Fruit fly (Drosophila melanogaster) whole organism, embryonic: ENCODE data around the gene CG3841.

ENCODE experiments used
- Bgb ChIP-seq: fragments of 200-800 bp; sonication (Bioruptor generic); IDR thresholded peaks from 2 replicates; pipeline ENCODE4 v1.3.6; 2022; ENCODE audit warnings: missing biosample characterization, missing genetic modification characterization; ENCODE audit not compliant: partially characterized antibody
- CG1024 ChIP-seq: fragments of 200-800 bp; sonication (Bioruptor generic); IDR thresholded peaks from 2 replicates; pipeline ENCODE4 v1.3.6; 2022; ENCODE audit warnings: missing biosample characterization, missing genetic modification characterization
- CG11398 ChIP-seq: fragments of 200-800 bp; sonication (Bioruptor generic); optimal IDR thresholded peaks from 2 replicates; lab custom pipeline; 2016; ENCODE audit warnings: missing biosample characterization, missing genetic modification characterization
- CG12299 ChIP-seq: fragments of 200-800 bp; sonication (Bioruptor generic); optimal IDR thresholded peaks from 2 replicates; lab custom pipeline; 2018; ENCODE audit warnings: missing biosample characterization, mild to moderate bottlenecking, missing genetic modification characterization
- CG13287 ChIP-seq: fragments of 200-800 bp; sonication (Bioruptor generic); IDR thresholded peaks from 2 replicates; pipeline ENCODE4 v1.3.6; 2022; ENCODE audit warnings: missing biosample characterization, missing genetic modification characterization; ENCODE audit not compliant: partially characterized antibody
- CG13624 ChIP-seq: fragments of 200-800 bp; sonication (Bioruptor generic); optimal IDR thresholded peaks from 2 replicates; lab custom pipeline; 2016; ENCODE audit warnings: missing biosample characterization, missing genetic modification characterization
- CG15073 ChIP-seq: fragments of 200-800 bp; sonication (Bioruptor generic); optimal IDR thresholded peaks from 2 replicates; lab custom pipeline; 2016; ENCODE audit warnings: missing biosample characterization, missing genetic modification characterization
- CG18599 ChIP-seq: fragments of 200-800 bp; sonication (Bioruptor generic); optimal IDR thresholded peaks from 3 replicates; lab custom pipeline; 2017; ENCODE audit warnings: missing biosample characterization, missing genetic modification characterization, mild to moderate bottlenecking, moderate library complexity, missing genetic modification reagents
- CG2678 ChIP-seq: fragments of 200-800 bp; sonication (Bioruptor generic); optimal IDR thresholded peaks from 3 replicates; lab custom pipeline; 2019; ENCODE audit warnings: missing biosample characterization, mild to moderate bottlenecking, missing genetic modification characterization, moderate library complexity
- CG30431 ChIP-seq: fragments of 200-800 bp; sonication (Bioruptor generic); optimal IDR thresholded peaks from 2 replicates; lab custom pipeline; 2017; ENCODE audit warnings: missing biosample characterization, missing genetic modification characterization
- CG31365 ChIP-seq: fragments of 200-800 bp; sonication (Bioruptor generic); optimal IDR thresholded peaks from 2 replicates; lab custom pipeline; 2018; ENCODE audit warnings: missing biosample characterization, mild to moderate bottlenecking, missing genetic modification characterization
- CG34224 ChIP-seq: fragments of 200-800 bp; sonication (Bioruptor generic); IDR thresholded peaks from 3 replicates; pipeline ENCODE4 v1.3.6; 2022; ENCODE audit warnings: missing biosample characterization, missing genetic modification characterization; ENCODE audit not compliant: partially characterized antibody
- CG3838 ChIP-seq: fragments of 200-800 bp; sonication (Bioruptor generic); optimal IDR thresholded peaks from 3 replicates; lab custom pipeline; 2016; ENCODE audit warnings: missing biosample characterization, missing genetic modification characterization
- CG4282 ChIP-seq: fragments of 200-800 bp; sonication (Bioruptor generic); optimal IDR thresholded peaks from 2 replicates; lab custom pipeline; 2016; ENCODE audit warnings: missing biosample characterization, missing genetic modification characterization
- CG5245 ChIP-seq: fragments of 200-800 bp; sonication (Bioruptor generic); optimal IDR thresholded peaks from 3 replicates; lab custom pipeline; 2016; ENCODE audit warnings: missing biosample characterization, missing genetic modification characterization
- CG5953 ChIP-seq: fragments of 200-800 bp; sonication (Bioruptor generic); IDR thresholded peaks from 2 replicates; pipeline ENCODE4 v1.3.6; 2022; ENCODE audit warnings: missing biosample characterization, missing genetic modification characterization
- CrebB ChIP-seq: fragments of 200-800 bp; sonication (Bioruptor generic); optimal IDR thresholded peaks from 3 replicates; lab custom pipeline; 2018; ENCODE audit warnings: missing biosample characterization, mild to moderate bottlenecking, missing genetic modification characterization
- D19B ChIP-seq: fragments of 200-800 bp; sonication (Bioruptor generic); optimal IDR thresholded peaks from 2 replicates; lab custom pipeline; 2017; ENCODE audit warnings: missing biosample characterization, mild to moderate bottlenecking, missing genetic modification characterization
- Deaf1 ChIP-seq: fragments of 200-800 bp; optimal IDR thresholded peaks from 3 replicates; lab custom pipeline; 2019; ENCODE audit warnings: missing biosample characterization, mild to moderate bottlenecking, missing genetic modification characterization, moderate library complexity
- ERR ChIP-seq: fragments of 200-800 bp; sonication (Bioruptor generic); optimal IDR thresholded peaks from 2 replicates; lab custom pipeline; 2016; ENCODE audit warnings: missing biosample characterization, missing genetic modification characterization
- H15 ChIP-seq: fragments of 200-800 bp; sonication (Bioruptor generic); IDR thresholded peaks from 3 replicates; pipeline ENCODE4 v1.3.6; 2022; ENCODE audit warnings: missing biosample characterization, missing genetic modification characterization
- HLH4C ChIP-seq: fragments of 200-800 bp; sonication (Bioruptor generic); IDR thresholded peaks from 3 replicates; pipeline ENCODE4 v1.3.6; 2022; ENCODE audit warnings: missing biosample characterization, missing genetic modification characterization; ENCODE audit not compliant: partially characterized antibody
- HLH54F ChIP-seq: fragments of 200-800 bp; sonication (Bioruptor generic); optimal IDR thresholded peaks from 3 replicates; lab custom pipeline; 2016; ENCODE audit warnings: missing biosample characterization, missing genetic modification characterization
- Nf-YA ChIP-seq: fragments of 200-800 bp; sonication (Bioruptor generic); IDR thresholded peaks from 2 replicates; pipeline ENCODE4 v1.3.6; 2022; ENCODE audit warnings: missing biosample characterization, missing genetic modification characterization
- Opbp ChIP-seq: fragments of 200-800 bp; sonication (Bioruptor generic); IDR thresholded peaks from 3 replicates; pipeline ENCODE4 v1.3.6; 2022; ENCODE audit warnings: missing biosample characterization, missing genetic modification characterization; ENCODE audit not compliant: partially characterized antibody
- Sin3A ChIP-seq: fragments of >200 bp; optimal IDR thresholded peaks from 2 replicates; lab custom pipeline; 2018
- Ssrp ChIP-seq: fragments of 200-800 bp; sonication (Bioruptor generic); optimal IDR thresholded peaks from 2 replicates; lab custom pipeline; 2018; ENCODE audit warnings: missing biosample characterization, mild to moderate bottlenecking, missing genetic modification characterization, moderate library complexity
- TFAM ChIP-seq: fragments of 200-800 bp; sonication (Bioruptor generic); optimal IDR thresholded peaks from 2 replicates; lab custom pipeline; 2017; ENCODE audit warnings: missing biosample characterization, missing genetic modification characterization, inconsistent platforms
- Xbp1 ChIP-seq: fragments of 200-800 bp; sonication (Bioruptor generic); optimal IDR thresholded peaks from 3 replicates; lab custom pipeline; 2016; ENCODE audit warnings: missing biosample characterization, mild to moderate bottlenecking, missing genetic modification characterization
- ato ChIP-seq: fragments of 200-800 bp; sonication (Bioruptor generic); IDR thresholded peaks from 2 replicates; pipeline ENCODE4 v1.3.6; 2022; ENCODE audit warnings: missing biosample characterization, missing genetic modification characterization; ENCODE audit not compliant: partially characterized antibody
- bab2 ChIP-seq: fragments of 200-800 bp; sonication (Bioruptor generic); optimal IDR thresholded peaks from 2 replicates; lab custom pipeline; 2016; ENCODE audit warnings: missing biosample characterization, missing genetic modification characterization
- cas ChIP-seq: fragments of 200-800 bp; sonication (Bioruptor generic); IDR thresholded peaks from 2 replicates; pipeline ENCODE4 v1.3.6; 2022; ENCODE audit warnings: missing biosample characterization, missing genetic modification characterization
- ci ChIP-seq: fragments of 200-800 bp; sonication (Bioruptor generic); IDR thresholded peaks from 3 replicates; pipeline ENCODE4 v1.3.6; 2022; ENCODE audit warnings: missing biosample characterization, missing genetic modification characterization
- disco-r ChIP-seq: fragments of 200-800 bp; sonication (Bioruptor generic); optimal IDR thresholded peaks from 2 replicates; lab custom pipeline; 2016; ENCODE audit warnings: missing biosample characterization, missing genetic modification characterization
- ems ChIP-seq: fragments of 200-800 bp; sonication (Bioruptor generic); optimal IDR thresholded peaks from 3 replicates; lab custom pipeline; 2016; ENCODE audit warnings: missing biosample characterization, missing genetic modification characterization
- fd3F ChIP-seq: fragments of 200-800 bp; sonication (Bioruptor generic); optimal IDR thresholded peaks from 2 replicates; lab custom pipeline; 2018; ENCODE audit warnings: missing biosample characterization, mild to moderate bottlenecking, missing genetic modification characterization, moderate library complexity
- gfzf ChIP-seq: fragments of 200-800 bp; sonication (Bioruptor generic); optimal IDR thresholded peaks from 2 replicates; lab custom pipeline; 2016; ENCODE audit warnings: missing biosample characterization, mild to moderate bottlenecking, missing genetic modification characterization, moderate library complexity
- gsb-n ChIP-seq: fragments of 200-800 bp; sonication (Bioruptor generic); optimal IDR thresholded peaks from 3 replicates; lab custom pipeline; 2018; ENCODE audit warnings: missing biosample characterization, mild to moderate bottlenecking, missing genetic modification characterization
- hbn ChIP-seq: fragments of 200-800 bp; sonication (Bioruptor generic); IDR thresholded peaks from 2 replicates; pipeline ENCODE4 v1.3.6; 2022; ENCODE audit warnings: missing biosample characterization, missing genetic modification characterization; ENCODE audit not compliant: partially characterized antibody
- maf-S ChIP-seq: fragments of 200-800 bp; sonication (Bioruptor generic); optimal IDR thresholded peaks from 2 replicates; lab custom pipeline; 2016; ENCODE audit warnings: missing biosample characterization, missing genetic modification characterization
- nmo ChIP-seq: fragments of 200-800 bp; sonication (Bioruptor generic); optimal IDR thresholded peaks from 2 replicates; lab custom pipeline; 2018; ENCODE audit warnings: missing biosample characterization, mild to moderate bottlenecking, missing genetic modification characterization, moderate library complexity
- repo ChIP-seq: fragments of 200-800 bp; sonication (Bioruptor generic); optimal IDR thresholded peaks from 2 replicates; lab custom pipeline; 2016; ENCODE audit warnings: missing biosample characterization, missing genetic modification characterization
- sc ChIP-seq, 3 experiments: fragments of >200 bp in 2 of 3; fragments of 200-800 bp in 1 of 3; sonication (Bioruptor generic) in 1 of 3; optimal IDR thresholded peaks; 2 replicates in 2 of 3; 3 replicates in 1 of 3; lab custom pipeline; 2017; ENCODE audit warnings: mild to moderate bottlenecking in 1 of 3, missing biosample characterization in 1 of 3, missing genetic modification characterization in 1 of 3, missing genetic modification reagents in 1 of 3
- sqz ChIP-seq: fragments of 200-800 bp; sonication (Bioruptor generic); optimal IDR thresholded peaks from 3 replicates; lab custom pipeline; 2018; ENCODE audit warnings: missing biosample characterization, mild to moderate bottlenecking, missing genetic modification characterization
- tup ChIP-seq: fragments of 200-800 bp; sonication (Bioruptor generic); optimal IDR thresholded peaks from 2 replicates; lab custom pipeline; 2016; ENCODE audit warnings: missing biosample characterization, mild to moderate bottlenecking, missing genetic modification characterization, moderate library complexity
- unc-4 ChIP-seq: fragments of 200-800 bp; sonication (Bioruptor generic); IDR thresholded peaks from 2 replicates; pipeline ENCODE4 v1.3.6; 2022; ENCODE audit warnings: missing biosample characterization, missing genetic modification characterization; ENCODE audit not compliant: partially characterized antibody
- vvl ChIP-seq: fragments of 200-800 bp; sonication (Bioruptor generic); IDR thresholded peaks from 2 replicates; pipeline ENCODE4 v1.3.6; 2022; ENCODE audit warnings: missing biosample characterization, missing genetic modification characterization
- z ChIP-seq: fragments of 200-800 bp; sonication (Bioruptor generic); IDR thresholded peaks from 3 replicates; pipeline ENCODE4 v1.3.6; 2022; ENCODE audit warnings: missing biosample characterization, missing genetic modification characterization
- zfh1 ChIP-seq: fragments of 200-800 bp; sonication (Bioruptor generic); IDR thresholded peaks from 3 replicates; pipeline ENCODE4 v1.3.6; 2022; ENCODE audit warnings: missing biosample characterization, missing genetic modification characterization

Gene CG3841

dm6 chr2L:9576269-9576933 lies 12.9 kb upstream of the CG3841 start, which contains the start of gene Mtpalpha (continued):
- peak; percentile 16 for TF ChIP-seq ems (GFP tag; lab: Kevin White, UChicago)
- no peak for TF ChIP-seq CG4282
- peak; percentile 63 for TF ChIP-seq vvl (GFP tag; lab: Robert Waterston, UW)
- TF ChIP-seq Nf-YA (GFP tag; lab: Robert Waterston, UW), result no peak
- TF ChIP-seq hbn, result no peak
- TF ChIP-seq unc-4 (GFP tag; lab: Robert Waterston, UW), result 0 out of 2 replicates have a peak, but pooled peaks have one; percentile 20
- TF ChIP-seq CG30431 (GFP tag; lab: Kevin White, UChicago), result no peak
- no peak for TF ChIP-seq CG2678
- no peak for TF ChIP-seq CG5953 (GFP tag; lab: Robert Waterston, UW)
- no peak for TF ChIP-seq maf-S (GFP tag; lab: Kevin White, UChicago)
- no peak for TF ChIP-seq z (GFP tag; lab: Robert Waterston, UW)
- TF ChIP-seq gfzf (GFP tag; lab: Kevin White, UChicago), result peak; percentile 93
- peak; percentile 0 for TF ChIP-seq CrebB (tag; lab: Kevin White, UChicago)
- no peak for TF ChIP-seq fd3F (GFP tag; lab: Kevin White, UChicago)
- peak; percentile 72 for TF ChIP-seq sqz (GFP tag; lab: Kevin White, UChicago)
- TF ChIP-seq Opbp (GFP tag; lab: Robert Waterston, UW), result no peak
- no peak for TF ChIP-seq CG12299 (tag; lab: Kevin White, UChicago)
- no peak for TF ChIP-seq gsb-n (tag; lab: Kevin White, UChicago)
- no peak for TF ChIP-seq H15
- TF ChIP-seq disco-r (GFP tag; lab: Kevin White, UChicago), result no peak
- TF ChIP-seq repo (GFP tag; lab: Kevin White, UChicago), result no peak
- no peak for TF ChIP-seq CG11398 (GFP tag; lab: Kevin White, UChicago)
- peak; percentile 50 for TF ChIP-seq CG5245
- peak; percentile 36 for TF ChIP-seq CG13624
- peak; percentile 41 for TF ChIP-seq bab2 (GFP tag; lab: Kevin White, UChicago)
- TF ChIP-seq HLH4C (GFP tag; lab: Robert Waterston, UW), result no peak
- TF ChIP-seq ERR (GFP tag; lab: Kevin White, UChicago), result no peak
- TF ChIP-seq CG18599 (GFP tag; lab: Kevin White, UChicago), result no peak
- TF ChIP-seq HLH54F (GFP tag; lab: Kevin White, UChicago), result peak; percentile 14
- no peak for TF ChIP-seq Ssrp (tag; lab: Kevin White, UChicago)
- TF ChIP-seq Deaf1 (tag; lab: Kevin White, UChicago), result no peak
- no peak for TF ChIP-seq CG31365 (tag; lab: Kevin White, UChicago)
- TF ChIP-seq ci (GFP tag; lab: Robert Waterston, UW), result peak; percentile 76
- peak; percentile 75 for TF ChIP-seq Xbp1 (GFP tag; lab: Kevin White, UChicago)
- peak; percentile 56 for TF ChIP-seq nmo
- no peak for TF ChIP-seq CG34224 (GFP tag; lab: Robert Waterston, UW)
- no peak for TF ChIP-seq CG15073 (GFP tag; lab: Kevin White, UChicago)
- no peak for TF ChIP-seq D19B (GFP tag; lab: Kevin White, UChicago)
- no peak for TF ChIP-seq zfh1 (GFP tag; lab: Robert Waterston, UW)
- no peak for TF ChIP-seq TFAM (GFP tag; lab: Kevin White, UChicago)
- no peak; the same call in 1 of the 2 replicates for TF ChIP-seq Bgb
- TF ChIP-seq CG1024 (GFP tag; lab: Robert Waterston, UW), result no peak
- peak; percentile 84 for TF ChIP-seq CG3838
- TF ChIP-seq tup (GFP tag; lab: Kevin White, UChicago), result no peak
- TF ChIP-seq ato (GFP tag; lab: Robert Waterston, UW), result no peak
- no peak for TF ChIP-seq sc (optimal IDR thresholded peaks at IDR 0.05; lab: Kevin White, UChicago)
- TF ChIP-seq sc (GFP tag; optimal IDR thresholded peaks at IDR 0.05; lab: Kevin White, UChicago), result no peak
- no peak for TF ChIP-seq cas (GFP tag; lab: Robert Waterston, UW)
- no peak for TF ChIP-seq Sin3A (lab: Kevin White, UChicago)
- no peak; the same call in none of the 2 replicates for TF ChIP-seq CG13287 (GFP tag; lab: Robert Waterston, UW)
